Fruit fly (Drosophila melanogaster) whole organism, embryonic: ENCODE data around the gene RabX5.

Experiments used
- Atf3 ChIP-seq: fragments of 200-800 bp; sonication (Bioruptor generic); optimal IDR thresholded peaks from 3 replicates; lab custom pipeline; 2016; ENCODE audit warnings: missing biosample characterization, missing genetic modification characterization
- Awh ChIP-seq: fragments of 200-800 bp; sonication (Bioruptor generic); IDR thresholded peaks from 2 replicates; pipeline ENCODE4, ENCODE4 v1.3.6; 2022; ENCODE audit warnings: missing biosample characterization, missing genetic modification characterization
- Bgb ChIP-seq: fragments of 200-800 bp; sonication (Bioruptor generic); IDR thresholded peaks from 2 replicates; pipeline ENCODE4 v1.3.6; 2022; ENCODE audit warnings: missing biosample characterization, missing genetic modification characterization; ENCODE audit not compliant: partially characterized antibody
- CG11696 ChIP-seq: fragments of 200-800 bp; sonication (Bioruptor generic); IDR thresholded peaks from 2 replicates; pipeline ENCODE4 v1.3.6; 2022; ENCODE audit warnings: missing biosample characterization, missing genetic modification characterization
- CG12071 ChIP-seq: fragments of 200-800 bp; sonication (Bioruptor generic); optimal IDR thresholded peaks from 3 replicates; lab custom pipeline; 2018; ENCODE audit warnings: missing biosample characterization, mild to moderate bottlenecking, missing genetic modification characterization
- CG12942 ChIP-seq: fragments of 200-800 bp; sonication (Bioruptor generic); optimal IDR thresholded peaks from 3 replicates; lab custom pipeline; 2016; ENCODE audit warnings: missing biosample characterization, missing genetic modification characterization
- CG13424 ChIP-seq: fragments of 200-800 bp; sonication (Bioruptor generic); optimal IDR thresholded peaks from 2 replicates; lab custom pipeline; 2019; ENCODE audit warnings: missing biosample characterization, mild to moderate bottlenecking, missing genetic modification characterization, moderate library complexity
- CG17361 ChIP-seq: fragments of 200-800 bp; sonication (Bioruptor generic); IDR thresholded peaks from 3 replicates; pipeline ENCODE4 v1.3.6; 2022; ENCODE audit warnings: missing biosample characterization, missing genetic modification characterization
- CG17568 ChIP-seq: fragments of 200-800 bp; sonication (Bioruptor generic); optimal IDR thresholded peaks from 2 replicates; lab custom pipeline; 2018; ENCODE audit warnings: missing biosample characterization, mild to moderate bottlenecking, missing genetic modification characterization, moderate library complexity
- CG17612 ChIP-seq: fragments of 200-800 bp; sonication (Bioruptor generic); IDR thresholded peaks from 2 replicates; pipeline ENCODE4 v1.3.6; 2022; ENCODE audit warnings: missing biosample characterization, missing genetic modification characterization
- CG18599 ChIP-seq: fragments of 200-800 bp; sonication (Bioruptor generic); optimal IDR thresholded peaks from 3 replicates; lab custom pipeline; 2017; ENCODE audit warnings: missing biosample characterization, missing genetic modification characterization, mild to moderate bottlenecking, moderate library complexity, missing genetic modification reagents
- CG2116 ChIP-seq: fragments of 200-800 bp; sonication (Bioruptor generic); optimal IDR thresholded peaks from 3 replicates; lab custom pipeline; 2018; ENCODE audit warnings: missing biosample characterization, mild to moderate bottlenecking, missing genetic modification characterization
- CG2678 ChIP-seq: fragments of 200-800 bp; sonication (Bioruptor generic); optimal IDR thresholded peaks from 3 replicates; lab custom pipeline; 2019; ENCODE audit warnings: missing biosample characterization, mild to moderate bottlenecking, missing genetic modification characterization, moderate library complexity
- CG31365 ChIP-seq: fragments of 200-800 bp; sonication (Bioruptor generic); optimal IDR thresholded peaks from 2 replicates; lab custom pipeline; 2018; ENCODE audit warnings: missing biosample characterization, mild to moderate bottlenecking, missing genetic modification characterization
- CG33213 ChIP-seq: fragments of 200-800 bp; sonication (Bioruptor generic); optimal IDR thresholded peaks from 3 replicates; lab custom pipeline; 2016; ENCODE audit warnings: missing biosample characterization, missing genetic modification characterization
- CG3726 ChIP-seq: fragments of 200-800 bp; sonication (Bioruptor generic); IDR thresholded peaks from 3 replicates; pipeline ENCODE4, ENCODE4 v1.3.6; 2022; ENCODE audit warnings: missing biosample characterization, missing genetic modification characterization
- CG6854 ChIP-seq: fragments of 200-800 bp; sonication (Bioruptor generic); optimal IDR thresholded peaks from 3 replicates; lab custom pipeline; 2017; ENCODE audit warnings: missing biosample characterization, mild to moderate bottlenecking, missing genetic modification characterization
- CG7987 ChIP-seq: fragments of 200-800 bp; sonication (Bioruptor generic); optimal IDR thresholded peaks from 2 replicates; lab custom pipeline; 2018; ENCODE audit warnings: missing biosample characterization, mild to moderate bottlenecking, missing genetic modification characterization, moderate library complexity
- CG8281 ChIP-seq: fragments of 200-800 bp; sonication (Bioruptor generic); optimal IDR thresholded peaks from 2 replicates; lab custom pipeline; 2018; ENCODE audit warnings: missing biosample characterization, mild to moderate bottlenecking, missing genetic modification characterization, moderate library complexity
- CG9932 ChIP-seq: fragments of 200-800 bp; sonication (Bioruptor generic); IDR thresholded peaks from 2 replicates; pipeline ENCODE4 v1.3.6; 2022; ENCODE audit warnings: missing biosample characterization, missing genetic modification characterization
- CHES-1-like ChIP-seq: fragments of 200-800 bp; sonication (Bioruptor generic); optimal IDR thresholded peaks from 2 replicates; lab custom pipeline; 2016; ENCODE audit warnings: missing biosample characterization, missing genetic modification characterization
- CkIIα-i1 ChIP-seq: fragments of 200-800 bp; sonication (Bioruptor generic); IDR thresholded peaks from 2 replicates; pipeline ENCODE4 v1.3.6; 2022; ENCODE audit warnings: missing biosample characterization, missing genetic modification characterization
- Ets65A ChIP-seq: fragments of 200-800 bp; sonication (Bioruptor generic); peaks from one replicate; lab custom pipeline; 2016; ENCODE audit warnings: missing biosample characterization, missing genetic modification characterization
- Hr78 ChIP-seq, 2 experiments: fragments of 200-800 bp in 1 of 2; fragments of >200 bp in 1 of 2; sonication (Bioruptor generic) in 1 of 2; optimal IDR thresholded peaks; 2 replicates each; lab custom pipeline; 2017 to 2019; ENCODE audit warnings: missing biosample characterization in 2 of 2, missing genetic modification characterization in 2 of 2, mild to moderate bottlenecking in 1 of 2, moderate library complexity in 1 of 2
- MBD-R2 ChIP-seq: fragments of 200-800 bp; sonication (Bioruptor generic); IDR thresholded peaks from 2 replicates; pipeline ENCODE4 v1.3.6; 2022; ENCODE audit warnings: missing biosample characterization, missing genetic modification characterization
- Nf-YC ChIP-seq: fragments of 200-800 bp; optimal IDR thresholded peaks from 3 replicates; lab custom pipeline; 2019; ENCODE audit warnings: missing biosample characterization, mild to moderate bottlenecking, missing genetic modification characterization, moderate library complexity
- Scr ChIP-seq: fragments of 200-800 bp; sonication (Bioruptor generic); IDR thresholded peaks from 2 replicates; pipeline ENCODE4 v1.3.6; 2022; ENCODE audit warnings: missing biosample characterization, missing genetic modification characterization; ENCODE audit not compliant: partially characterized antibody
- Sox100B ChIP-seq: fragments of 200-800 bp; sonication (Bioruptor generic); optimal IDR thresholded peaks from 3 replicates; lab custom pipeline; 2018; ENCODE audit warnings: missing biosample characterization, mild to moderate bottlenecking, missing genetic modification characterization
- Ssrp ChIP-seq: fragments of 200-800 bp; sonication (Bioruptor generic); optimal IDR thresholded peaks from 2 replicates; lab custom pipeline; 2018; ENCODE audit warnings: missing biosample characterization, mild to moderate bottlenecking, missing genetic modification characterization, moderate library complexity
- YL-1 ChIP-seq: fragments of 200-800 bp; sonication (Bioruptor generic); optimal IDR thresholded peaks from 3 replicates; lab custom pipeline; 2017; ENCODE audit warnings: missing biosample characterization, mild to moderate bottlenecking, missing genetic modification characterization
- ab ChIP-seq: fragments of 200-800 bp; sonication (Bioruptor generic); optimal IDR thresholded peaks from 2 replicates; lab custom pipeline; 2016; ENCODE audit warnings: missing biosample characterization, missing genetic modification characterization
- cas ChIP-seq: fragments of 200-800 bp; sonication (Bioruptor generic); IDR thresholded peaks from 2 replicates; pipeline ENCODE4 v1.3.6; 2022; ENCODE audit warnings: missing biosample characterization, missing genetic modification characterization
- gro ChIP-seq: fragments of 200-800 bp; sonication (Bioruptor generic); optimal IDR thresholded peaks from 2 replicates; lab custom pipeline; 2016; ENCODE audit warnings: missing biosample characterization, missing genetic modification characterization
- h ChIP-seq: fragments of >200 bp; optimal IDR thresholded peaks from 2 replicates; lab custom pipeline; 2017
- hbn ChIP-seq: fragments of 200-800 bp; sonication (Bioruptor generic); IDR thresholded peaks from 2 replicates; pipeline ENCODE4 v1.3.6; 2022; ENCODE audit warnings: missing biosample characterization, missing genetic modification characterization; ENCODE audit not compliant: partially characterized antibody
- her ChIP-seq: fragments of 200-800 bp; sonication (Bioruptor generic); optimal IDR thresholded peaks from 2 replicates; lab custom pipeline; 2016; ENCODE audit warnings: missing biosample characterization, missing genetic modification characterization
- knrl ChIP-seq: fragments of 200-800 bp; sonication (Bioruptor generic); IDR thresholded peaks from 3 replicates; pipeline ENCODE4 v1.3.6; 2022; ENCODE audit warnings: missing biosample characterization, missing genetic modification characterization; ENCODE audit not compliant: partially characterized antibody
- mam ChIP-seq: fragments of 200-800 bp; sonication (Bioruptor generic); optimal IDR thresholded peaks from 3 replicates; lab custom pipeline; 2016; ENCODE audit warnings: missing biosample characterization, missing genetic modification characterization
- pzg ChIP-seq: fragments of 200-800 bp; sonication (Bioruptor generic); optimal IDR thresholded peaks from 3 replicates; lab custom pipeline; 2018; ENCODE audit warnings: missing biosample characterization, mild to moderate bottlenecking, missing genetic modification characterization, moderate library complexity
- repo ChIP-seq: fragments of 200-800 bp; sonication (Bioruptor generic); optimal IDR thresholded peaks from 2 replicates; lab custom pipeline; 2016; ENCODE audit warnings: missing biosample characterization, missing genetic modification characterization
- scrt ChIP-seq: fragments of 200-800 bp; sonication (Bioruptor generic); optimal IDR thresholded peaks from 2 replicates; lab custom pipeline; 2018; ENCODE audit warnings: missing biosample characterization, mild to moderate bottlenecking, missing genetic modification characterization, moderate library complexity
- sd ChIP-seq: fragments of 200-800 bp; sonication (Bioruptor generic); optimal IDR thresholded peaks from 3 replicates; lab custom pipeline; 2018; ENCODE audit warnings: missing biosample characterization, mild to moderate bottlenecking, missing genetic modification characterization, moderate library complexity
- sens-2 ChIP-seq: fragments of 200-800 bp; sonication (Bioruptor generic); IDR thresholded peaks from 2 replicates; pipeline ENCODE4 v1.3.6; 2022; ENCODE audit warnings: missing biosample characterization, missing genetic modification characterization
- sima ChIP-seq: fragments of 200-800 bp; sonication (Bioruptor generic); optimal IDR thresholded peaks from 2 replicates; lab custom pipeline; 2016; ENCODE audit warnings: missing biosample characterization, missing genetic modification characterization
- stc ChIP-seq: fragments of 200-800 bp; sonication (Bioruptor generic); IDR thresholded peaks from 2 replicates; pipeline ENCODE4 v1.3.6; 2022; ENCODE audit warnings: missing biosample characterization, missing genetic modification characterization
- tgo ChIP-seq: fragments of 200-800 bp; sonication (Bioruptor generic); IDR thresholded peaks from 3 replicates; pipeline ENCODE4 v1.3.6; 2022; ENCODE audit warnings: missing biosample characterization, missing genetic modification characterization
- tup ChIP-seq: fragments of 200-800 bp; sonication (Bioruptor generic); optimal IDR thresholded peaks from 2 replicates; lab custom pipeline; 2016; ENCODE audit warnings: missing biosample characterization, mild to moderate bottlenecking, missing genetic modification characterization, moderate library complexity
- tx ChIP-seq: fragments of 200-800 bp; sonication (Bioruptor generic); optimal IDR thresholded peaks from 2 replicates; lab custom pipeline; 2016; ENCODE audit warnings: missing biosample characterization, missing genetic modification characterization
- unc-4 ChIP-seq: fragments of 200-800 bp; sonication (Bioruptor generic); IDR thresholded peaks from 2 replicates; pipeline ENCODE4 v1.3.6; 2022; ENCODE audit warnings: missing biosample characterization, missing genetic modification characterization; ENCODE audit not compliant: partially characterized antibody
- usp ChIP-seq: fragments of >200 bp; optimal IDR thresholded peaks from 2 replicates; lab custom pipeline; 2017; ENCODE audit warnings: missing biosample characterization, missing genetic modification characterization
- vfl ChIP-seq: fragments of 200-800 bp; sonication (Bioruptor generic); optimal IDR thresholded peaks from 2 replicates; lab custom pipeline; 2016; ENCODE audit warnings: missing biosample characterization, missing genetic modification characterization
- wor ChIP-seq: fragments of 200-800 bp; sonication (Bioruptor generic); IDR thresholded peaks from 2 replicates; pipeline ENCODE4 v1.3.6; 2022; ENCODE audit warnings: missing biosample characterization, missing genetic modification characterization

Gene RabX5

DNA sequence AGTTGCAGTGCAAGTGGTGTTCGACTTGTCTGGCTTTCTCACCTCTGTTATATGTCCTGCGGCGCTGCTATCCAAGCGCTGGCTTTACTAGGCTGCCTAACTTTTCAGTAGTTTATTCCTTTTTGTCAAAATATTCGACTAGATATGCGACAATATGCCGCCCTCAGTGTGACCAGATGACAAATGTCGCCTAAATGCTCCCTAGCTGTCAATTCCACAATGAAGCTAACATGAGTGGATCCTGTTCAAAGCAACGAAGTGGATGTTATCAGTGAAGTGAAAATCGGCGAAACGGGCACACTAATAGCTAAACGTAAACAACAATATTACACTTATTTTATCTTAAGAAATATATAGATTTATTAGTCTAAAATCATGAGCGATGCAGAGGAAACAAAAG is 5.0 kb downstream of the RabX5 start, which contains the start of the genes Srrm234 and CG7974 (continued):
- no peak for TF ChIP-seq CG8281 (tag; lab: Kevin White, UChicago)
- no peak for TF ChIP-seq CG3726 (GFP tag; lab: Robert Waterston, UW)
- TF ChIP-seq CG17612 (GFP tag; lab: Robert Waterston, UW) = no peak
- TF ChIP-seq CG33213 (GFP tag; lab: Kevin White, UChicago) = no peak
- TF ChIP-seq tx = no peak
- 0 out of 2 replicates have a peak, but pooled peaks have one; percentile 19 for TF ChIP-seq unc-4
- no peak for TF ChIP-seq CG9932 (GFP tag; lab: Robert Waterston, UW)
- TF ChIP-seq Sox100B (GFP tag; lab: Kevin White, UChicago) = no peak
- 0 out of 3 replicates have a peak, but pooled peaks have one; percentile 11 for TF ChIP-seq knrl (GFP tag; lab: Robert Waterston, UW)
- no peak for TF ChIP-seq her (GFP tag; lab: Kevin White, UChicago)
- TF ChIP-seq CG13424 = no peak
- TF ChIP-seq tup (GFP tag; lab: Kevin White, UChicago) = no peak
- no peak for TF ChIP-seq sd
- TF ChIP-seq h = no peak
- TF ChIP-seq MBD-R2 (GFP tag; lab: Robert Waterston, UW) = peak; percentile 93
- no peak for TF ChIP-seq CG11696 (GFP tag; lab: Robert Waterston, UW)
- no peak for TF ChIP-seq CG17361
- TF ChIP-seq CkIIα-i1 (GFP tag; lab: Robert Waterston, UW) = no peak
- TF ChIP-seq Scr (GFP tag; lab: Robert Waterston, UW) = peak; percentile 34; the same call in 1 of the 2 replicates
- TF ChIP-seq CHES-1-like (GFP tag; lab: Kevin White, UChicago) = no peak
- TF ChIP-seq CG31365 (tag; lab: Kevin White, UChicago) = no peak
- TF ChIP-seq hbn (GFP tag; lab: Robert Waterston, UW) = peak; percentile 49
- no peak for TF ChIP-seq CG7987 (GFP tag; lab: Kevin White, UChicago)
- TF ChIP-seq CG2678 (tag; lab: Kevin White, UChicago) = no peak
- no peak for TF ChIP-seq Ets65A (GFP tag; lab: Kevin White, UChicago)
- TF ChIP-seq Nf-YC (tag; lab: Kevin White, UChicago) = peak; percentile 13
- TF ChIP-seq YL-1 (GFP tag; lab: Kevin White, UChicago) = peak; percentile 66
- no peak for TF ChIP-seq gro (GFP tag; lab: Kevin White, UChicago)
- peak; percentile 85 for TF ChIP-seq pzg
- TF ChIP-seq Bgb (GFP tag; lab: Robert Waterston, UW) = peak; percentile 38; the same call in 1 of the 2 replicates
- TF ChIP-seq CG6854 (GFP tag; lab: Kevin White, UChicago) = no peak
- TF ChIP-seq ab (GFP tag; lab: Kevin White, UChicago) = no peak
- TF ChIP-seq Atf3 (GFP tag; lab: Kevin White, UChicago) = no peak
- no peak for TF ChIP-seq scrt
- TF ChIP-seq wor (GFP tag; lab: Robert Waterston, UW) = no peak
- TF ChIP-seq CG17568 (GFP tag; lab: Kevin White, UChicago) = no peak
- no peak for TF ChIP-seq CG12071 (GFP tag; lab: Kevin White, UChicago)
- no peak for TF ChIP-seq sima (GFP tag; lab: Kevin White, UChicago)
- TF ChIP-seq tgo (GFP tag; lab: Robert Waterston, UW) = no peak
- no peak for TF ChIP-seq CG12942
- no peak for TF ChIP-seq cas (GFP tag; lab: Robert Waterston, UW)
- no peak for TF ChIP-seq mam
- no peak for TF ChIP-seq CG18599 (GFP tag; lab: Kevin White, UChicago)
- TF ChIP-seq stc = no peak
- peak; percentile 18 for TF ChIP-seq CG2116
- no peak for TF ChIP-seq repo (GFP tag; lab: Kevin White, UChicago)
- TF ChIP-seq usp (GFP tag; lab: Kevin White, UChicago) = no peak
- no peak for TF ChIP-seq Ssrp (tag; lab: Kevin White, UChicago)
- no peak for TF ChIP-seq sens-2 (GFP tag; lab: Robert Waterston, UW)
- TF ChIP-seq vfl (GFP tag; lab: Kevin White, UChicago) = no peak
- no peak for TF ChIP-seq Awh (GFP tag; lab: Robert Waterston, UW)
- TF ChIP-seq Hr78 (GFP tag; optimal IDR thresholded peaks at IDR 0.05; lab: Kevin White, UChicago) = no peak
